Worm (Caenorhabditis elegans): ENCODE results near the gene nlp-69.

DNA sequence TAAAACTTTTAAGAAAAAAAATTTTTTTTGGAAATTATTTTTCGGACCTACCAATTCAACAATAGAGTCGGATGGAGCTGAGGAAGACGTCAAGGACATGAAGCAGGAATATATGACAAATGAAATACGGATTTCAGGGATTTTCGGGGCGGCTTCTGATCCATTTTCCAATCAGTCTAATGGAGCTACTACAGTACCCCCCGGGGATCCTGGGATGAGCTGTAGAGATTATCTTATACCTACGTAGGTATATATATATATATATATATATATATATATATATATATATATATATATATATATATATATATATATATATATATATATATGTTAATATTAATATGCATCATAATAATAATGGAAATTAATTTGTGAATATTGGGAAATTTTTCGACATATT lies 30.7 kb downstream of the nlp-69 start, which contains the start of gene ttx-1:
- no peak for TF ChIP-seq C34F6.9 (tag; optimal IDR thresholded peaks at IDR 0.05)
- TF ChIP-seq F13H6.1 (tag; optimal IDR thresholded peaks at IDR 0.05) = no peak
- no peak for TF ChIP-seq fos-1 (tag; optimal IDR thresholded peaks at IDR 0.05)
